Worm (Caenorhabditis elegans): ENCODE measurements around the gene asp-3.

asp-3 gene

ce11 chrX:6799776-6800175 is 8.9 kb downstream of the asp-3 start, which contains the start of gene M03A8.3:
M03A8.3 (plus strand) TSS chrX:6800053.
- TF ChIP-seq mdl-1 (tag; optimal IDR thresholded peaks at IDR 0.05) (no peak), aly-2 (tag; optimal IDR thresholded peaks at IDR 0.05) (no peak), nhr-47 (tag; optimal IDR thresholded peaks at IDR 0.05) (no peak), dsc-1 (tag; optimal IDR thresholded peaks at IDR 0.05) (no peak), nhr-237 (tag; optimal IDR thresholded peaks at IDR 0.05) (no peak), efl-1 (optimal IDR thresholded peaks at IDR 0.05) (no peak), efl-1 (GFP tag; optimal IDR thresholded peaks at IDR 0.05 in 1 of 2) (peak in 1 of 2 experiments; percentile 74), grh-1 (GFP tag; IDR thresholded peaks at IDR 0.05) (no peak), nhr-12 (tag; optimal IDR thresholded peaks at IDR 0.05) (no peak)

- TF ChIP-seq blmp-1 (tag; optimal IDR thresholded peaks at IDR 0.05) (no peak), lin-15B (tag; optimal IDR thresholded peaks at IDR 0.05) (no peak), nhr-11 (tag; optimal IDR thresholded peaks at IDR 0.05) (no peak), nhr-237 (tag; optimal IDR thresholded peaks at IDR 0.05) (no peak), nhr-19 (GFP tag; conservative IDR thresholded peaks at IDR 0.05) (no peak), nhr-84 (tag; optimal IDR thresholded peaks at IDR 0.05) (no peak), nhr-71 (tag; optimal IDR thresholded peaks at IDR 0.05) (no peak), aly-2 (tag; optimal IDR thresholded peaks at IDR 0.05) (no peak)
Measured at ce11 chrX:6801546-6801945, 10.7 kb downstream of the asp-3 start.

ce11 chrX:6804405-6804804 is 13.5 kb downstream of the asp-3 start:
- TF ChIP-seq nhr-237 (tag; optimal IDR thresholded peaks at IDR 0.05), result no peak
- TF ChIP-seq egl-27 (tag; optimal IDR thresholded peaks at IDR 0.05), result no peak
- TF ChIP-seq dsc-1 (tag; optimal IDR thresholded peaks at IDR 0.05), result no peak
- peak; percentile 51 for TF ChIP-seq nhr-47 (tag; optimal IDR thresholded peaks at IDR 0.05)
- peak; percentile 4 for TF ChIP-seq pax-3 (tag; optimal IDR thresholded peaks at IDR 0.05)
- TF ChIP-seq nhr-84 (tag; optimal IDR thresholded peaks at IDR 0.05), result no peak
- TF ChIP-seq lin-35 (GFP tag; optimal IDR thresholded peaks at IDR 0.05), result peak in 1 of 2 experiments; percentile 25
- TF ChIP-seq efl-1 (optimal IDR thresholded peaks at IDR 0.05), result no peak
- TF ChIP-seq efl-1 (GFP tag; optimal IDR thresholded peaks at IDR 0.05 in 1 of 2), result peak in 1 of 2 experiments; percentile 91
- TF ChIP-seq sox-4 (tag; optimal IDR thresholded peaks at IDR 0.05), result peak; percentile 7
- peak; percentile 6 for TF ChIP-seq mep-1 (tag; optimal IDR thresholded peaks at IDR 0.05)
- no peak for TF ChIP-seq irx-1 (tag; optimal IDR thresholded peaks at IDR 0.05)
- peak; percentile 71 for TF ChIP-seq fkh-8 (tag; optimal IDR thresholded peaks at IDR 0.05)
- peak; percentile 12 for TF ChIP-seq egl-13 (tag; optimal IDR thresholded peaks at IDR 0.05)
- TF ChIP-seq nhr-20 (tag; optimal IDR thresholded peaks at IDR 0.05), result peak; percentile 37

- TF ChIP-seq nhr-85 (tag) (peak; percentile 75), blmp-1 (tag; optimal IDR thresholded peaks at IDR 0.05) (peak; percentile 57), efl-1 (optimal IDR thresholded peaks at IDR 0.05) (peak; percentile 56 to 94), efl-1 (GFP tag; optimal IDR thresholded peaks at IDR 0.05 in 1 of 2) (peak; percentile 94 to 99), skn-1 (tag; optimal IDR thresholded peaks at IDR 0.05) (peak; percentile 83), vab-15 (tag; optimal IDR thresholded peaks at IDR 0.05) (no peak), nhr-84 (tag; optimal IDR thresholded peaks at IDR 0.05) (no peak), ztf-11 (tag; optimal IDR thresholded peaks at IDR 0.05) (no peak), sup-37 (GFP tag; optimal IDR thresholded peaks at IDR 0.05) (no peak), ces-1 (GFP tag; optimal IDR thresholded peaks at IDR 0.05) (no peak), aly-2 (tag; optimal IDR thresholded peaks at IDR 0.05) (no peak), nhr-237 (tag; optimal IDR thresholded peaks at IDR 0.05) (no peak), sox-4 (tag; optimal IDR thresholded peaks at IDR 0.05) (no peak), tbx-2 (tag; optimal IDR thresholded peaks at IDR 0.05) (peak; percentile 50), nhr-28 (tag; optimal IDR thresholded peaks at IDR 0.05) (no peak), grh-1 (GFP tag; IDR thresholded peaks at IDR 0.05) (peak; percentile 58), pax-3 (tag; optimal IDR thresholded peaks at IDR 0.05) (no peak), fkh-4 (tag; optimal IDR thresholded peaks at IDR 0.05; ENCODE audit: borderline replicate concordance) (no peak), ets-5 (GFP tag; IDR thresholded peaks at IDR 0.05) (no peak), mab-9 (GFP tag; IDR thresholded peaks at IDR 0.05) (no peak), unc-86 (tag; optimal IDR thresholded peaks at IDR 0.05) (peak; percentile 41), elt-3 (tag; optimal IDR thresholded peaks at IDR 0.05) (peak in 1 of 6 experiments; percentile 23), nhr-90 (tag; optimal IDR thresholded peaks at IDR 0.05; ENCODE audit: poor library complexity) (peak; percentile 53), unc-130 (tag; optimal IDR thresholded peaks at IDR 0.05) (peak; percentile 14), fkh-8 (tag; optimal IDR thresholded peaks at IDR 0.05) (no peak), mep-1 (tag; optimal IDR thresholded peaks at IDR 0.05) (peak; percentile 56), hlh-4 (tag; optimal IDR thresholded peaks at IDR 0.05) (no peak), ztf-4 (tag; optimal IDR thresholded peaks at IDR 0.05) (no peak), nhr-11 (tag; optimal IDR thresholded peaks at IDR 0.05) (peak; percentile 15), dpl-1 (GFP tag; optimal IDR thresholded peaks at IDR 0.05) (peak; percentile 92 to 94 (median 92)), lir-3 (tag; optimal IDR thresholded peaks at IDR 0.05; ENCODE audit: poor library complexity) (peak; percentile 39), swsn-7 (tag; optimal IDR thresholded peaks at IDR 0.05) (peak; percentile 54), xbp-1 (tag; optimal IDR thresholded peaks at IDR 0.05) (peak; percentile 72)
Measured at ce11 chrX:6804857-6805256, 14.0 kb downstream of the asp-3 start.

Measured in whole organism, L1 larva.